Worm (Caenorhabditis elegans) whole organism, mixed stage, embryonic: ENCODE results near the gene C06E2.5.

ENCODE experiments used
- M03D4.4 ChIP-seq: sonication (generic microtip); optimal IDR thresholded peaks from 2 replicates; lab custom pipeline; 2017; ENCODE audit warnings: mild to moderate bottlenecking, missing genetic modification characterization, missing compliant biosample characterization
- bed-3 ChIP-seq: fragments of 200-800 bp; sonication (Bioruptor generic); optimal IDR thresholded peaks from 3 replicates; lab custom pipeline; 2018; ENCODE audit warnings: mild to moderate bottlenecking, missing genetic modification characterization, moderate library complexity, missing compliant biosample characterization
- blmp-1 ChIP-seq: fragments of 150-350 bp; optimal IDR thresholded peaks from 2 replicates; lab custom pipeline; 2014; ENCODE audit warnings: missing biosample characterization, missing genetic modification characterization
- ceh-39 ChIP-seq: fragments of 150-350 bp; optimal IDR thresholded peaks from 2 replicates; lab custom pipeline; 2014; ENCODE audit warnings: missing biosample characterization, missing genetic modification characterization
- ceh-43 ChIP-seq: fragments of 200-800 bp; sonication (Bioruptor generic); optimal IDR thresholded peaks from 2 replicates; lab custom pipeline; 2018; ENCODE audit warnings: mild to moderate bottlenecking, missing genetic modification characterization, moderate library complexity, missing compliant biosample characterization
- ceh-83 ChIP-seq: fragments of 200-800 bp; sonication (Bioruptor generic); optimal IDR thresholded peaks from 2 replicates; lab custom pipeline; 2018; ENCODE audit warnings: mild to moderate bottlenecking, missing genetic modification characterization, missing compliant biosample characterization
- ces-1 ChIP-seq: fragments of 150-350 bp; optimal IDR thresholded peaks from 2 replicates; lab custom pipeline; 2014; ENCODE audit warnings: missing biosample characterization, missing genetic modification reagents, missing genetic modification characterization
- cnd-1 ChIP-seq: fragments of 200-800 bp; sonication (Bioruptor generic); optimal IDR thresholded peaks from 2 replicates; lab custom pipeline; 2018; ENCODE audit warnings: mild to moderate bottlenecking, missing genetic modification characterization, missing compliant biosample characterization
- drap-1 ChIP-seq: fragments of 200-800 bp; sonication (Bioruptor generic); optimal IDR thresholded peaks from 3 replicates; lab custom pipeline; 2018; ENCODE audit warnings: mild to moderate bottlenecking, missing genetic modification characterization, missing compliant biosample characterization
- elt-1 ChIP-seq: sonication (generic microtip); optimal IDR thresholded peaks from 2 replicates; lab custom pipeline; 2017; ENCODE audit warnings: missing genetic modification characterization, mild to moderate bottlenecking, missing compliant biosample characterization, antibody characterized with exemption, moderate library complexity, borderline replicate concordance; ENCODE audit not compliant: insufficient read depth
- elt-3 ChIP-seq: fragments of 150-350 bp; optimal IDR thresholded peaks from 2 replicates; lab custom pipeline; 2014; ENCODE audit warnings: missing biosample characterization, missing genetic modification characterization
- flh-1 ChIP-seq: fragments of 200-800 bp; sonication (Bioruptor generic); optimal IDR thresholded peaks from 2 replicates; lab custom pipeline; 2018; ENCODE audit warnings: mild to moderate bottlenecking, missing genetic modification characterization, moderate library complexity, missing compliant biosample characterization
- ham-2 ChIP-seq: fragments of 200-800 bp; sonication (Bioruptor generic); optimal IDR thresholded peaks from 2 replicates; lab custom pipeline; 2018; ENCODE audit warnings: mild to moderate bottlenecking, missing genetic modification characterization, missing compliant biosample characterization
- hlh-1 ChIP-seq: fragments of 150-350 bp; optimal IDR thresholded peaks from 2 replicates; lab custom pipeline; 2014; ENCODE audit warnings: missing biosample characterization, missing genetic modification reagents, missing genetic modification characterization
- lin-13 ChIP-seq: fragments of 150-350 bp; optimal IDR thresholded peaks from 2 replicates; lab custom pipeline; 2014; ENCODE audit warnings: missing biosample characterization, missing genetic modification characterization
- lin-32 ChIP-seq: fragments of 200-800 bp; sonication (Bioruptor generic); optimal IDR thresholded peaks from 2 replicates; lab custom pipeline; 2018; ENCODE audit warnings: mild to moderate bottlenecking, missing genetic modification characterization, missing compliant biosample characterization
- lsy-2 ChIP-seq: fragments of 150-350 bp; optimal IDR thresholded peaks from 2 replicates; lab custom pipeline; 2014; ENCODE audit warnings: missing biosample characterization, missing genetic modification characterization
- mab-5 ChIP-seq: fragments of 150-350 bp; optimal IDR thresholded peaks from 2 replicates; lab custom pipeline; 2014; ENCODE audit warnings: missing biosample characterization, missing genetic modification characterization
- mep-1 ChIP-seq: fragments of 150-350 bp; optimal IDR thresholded peaks from 2 replicates; lab custom pipeline; 2017; ENCODE audit warnings: missing biosample characterization, missing genetic modification reagents, missing genetic modification characterization, inconsistent platforms
- mls-2 ChIP-seq: sonication (generic microtip); optimal IDR thresholded peaks from 2 replicates; lab custom pipeline; 2016; ENCODE audit warnings: mild to moderate bottlenecking, missing genetic modification characterization, moderate library complexity, missing compliant biosample characterization
- nhr-12 ChIP-seq: fragments of 150-350 bp; optimal IDR thresholded peaks from 2 replicates; lab custom pipeline; 2014; ENCODE audit warnings: missing biosample characterization, missing genetic modification characterization
- nhr-2 ChIP-seq: fragments of 150-350 bp; optimal IDR thresholded peaks from 2 replicates; lab custom pipeline; 2014; ENCODE audit warnings: missing biosample characterization, missing genetic modification characterization
- nhr-237 ChIP-seq: fragments of 150-350 bp; optimal IDR thresholded peaks from 2 replicates; lab custom pipeline; 2014; ENCODE audit warnings: missing biosample characterization, missing genetic modification characterization
- nhr-28 ChIP-seq: fragments of 150-350 bp; optimal IDR thresholded peaks from 2 replicates; lab custom pipeline; 2014; ENCODE audit warnings: missing biosample characterization, missing genetic modification characterization
- nhr-76 ChIP-seq: sonication (generic microtip); optimal IDR thresholded peaks from 2 replicates; lab custom pipeline; 2017; ENCODE audit warnings: missing biosample characterization, missing genetic modification characterization
- pha-4 ChIP-seq: fragments of 150-350 bp; optimal IDR thresholded peaks from 2 replicates; lab custom pipeline; 2018; ENCODE audit warnings: missing biosample characterization, missing genetic modification reagents, missing genetic modification characterization
- sem-2 ChIP-seq: fragments of 200-800 bp; sonication (Bioruptor generic); optimal IDR thresholded peaks from 2 replicates; lab custom pipeline; 2018; ENCODE audit warnings: mild to moderate bottlenecking, missing genetic modification characterization, missing compliant biosample characterization
- snpc-4 ChIP-seq: fragments of 150-350 bp; optimal IDR thresholded peaks from 2 replicates; lab custom pipeline; 2014; ENCODE audit warnings: missing biosample characterization, missing genetic modification characterization
- sptf-1 ChIP-seq: sonication (generic microtip); optimal IDR thresholded peaks from 2 replicates; lab custom pipeline; 2017; ENCODE audit warnings: mild to moderate bottlenecking, missing genetic modification characterization, moderate library complexity, missing compliant biosample characterization
- tbx-8 ChIP-seq: fragments of 200-800 bp; sonication (Bioruptor generic); optimal IDR thresholded peaks from 2 replicates; lab custom pipeline; 2018; ENCODE audit warnings: mild to moderate bottlenecking, missing genetic modification characterization, moderate library complexity, missing compliant biosample characterization
- unc-120 ChIP-seq: sonication (generic microtip); optimal IDR thresholded peaks from 2 replicates; lab custom pipeline; 2017; ENCODE audit warnings: missing genetic modification characterization, missing compliant biosample characterization; ENCODE audit not compliant: poor library complexity, severe bottlenecking
- unc-39 ChIP-seq: fragments of 150-350 bp; optimal IDR thresholded peaks from 2 replicates; lab custom pipeline; 2014; ENCODE audit warnings: missing biosample characterization, missing genetic modification characterization
- unc-62 ChIP-seq: fragments of 150-350 bp; optimal IDR thresholded peaks from 2 replicates; lab custom pipeline; 2014; ENCODE audit warnings: missing biosample characterization, missing genetic modification reagents, missing genetic modification characterization
- zip-8 ChIP-seq: fragments of 150-350 bp; optimal IDR thresholded peaks from 2 replicates; lab custom pipeline; 2014; ENCODE audit warnings: missing biosample characterization, missing genetic modification characterization
- ztf-11 ChIP-seq: fragments of 150-350 bp; optimal IDR thresholded peaks from 2 replicates; lab custom pipeline; 2014; ENCODE audit warnings: missing biosample characterization, missing genetic modification characterization

The C06E2.5 gene

DNA sequence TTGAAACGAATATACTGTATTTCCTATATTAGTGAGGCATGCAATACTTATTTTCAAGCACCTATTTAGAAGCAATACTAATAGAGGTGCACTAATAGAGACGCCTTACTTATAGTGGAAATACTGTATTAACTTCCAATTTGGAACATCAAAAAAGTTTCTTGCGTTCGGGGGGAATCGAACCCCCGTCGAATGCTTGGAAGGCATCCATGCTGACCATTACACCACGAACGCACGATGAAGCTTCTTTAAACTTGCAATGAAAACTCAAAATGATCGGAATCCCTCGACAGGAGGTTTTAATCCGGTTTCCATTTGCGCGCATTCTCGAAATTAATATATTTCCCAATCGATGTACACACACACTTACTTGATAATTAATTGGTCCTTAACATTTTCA is 19.6 kb downstream of the C06E2.5 start:
- TF ChIP-seq lsy-2 (no peak), nhr-12 (tag; lab: Kevin White, UChicago) (no peak), snpc-4 (tag; lab: Kevin White, UChicago) (no peak)

DNA sequence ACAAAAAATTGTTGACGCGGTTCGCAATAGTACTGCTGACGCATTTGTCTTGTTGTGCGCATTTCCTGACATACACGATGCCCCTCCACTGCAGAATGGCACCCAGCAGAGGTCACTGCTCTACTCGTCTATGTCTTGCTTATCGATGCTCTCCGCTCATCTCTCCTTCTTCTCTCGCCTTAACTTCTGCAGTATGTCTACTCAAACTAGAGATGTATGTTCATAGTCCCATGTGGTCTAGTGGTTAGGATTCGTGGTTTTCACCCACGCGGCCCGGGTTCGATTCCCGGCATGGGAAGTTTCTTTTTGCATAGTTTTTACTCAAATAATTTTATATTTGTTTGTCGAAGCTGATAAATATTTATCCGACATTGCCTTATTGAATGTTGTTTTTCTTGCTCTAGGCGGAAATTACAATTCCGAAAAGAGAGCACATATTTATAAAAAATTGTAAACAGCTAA is 21.8 kb downstream of the C06E2.5 start, which contains the start of gene C28G1.2:
Gene C28G1.2 (plus strand): TSS at position 130 of the 462 bp plus-strand sequence.
- TF ChIP-seq lin-13 (tag; lab: Kevin White, UChicago) (peak; percentile 72), ham-2 (GFP tag; lab: Kevin White, UChicago) (peak; percentile 93), drap-1 (GFP tag; lab: Kevin White, UChicago) (peak; percentile 98), cnd-1 (tag; lab: Kevin White, UChicago) (peak; percentile 97), ceh-83 (GFP tag; lab: Kevin White, UChicago) (peak; percentile 98), pha-4 (tag; lab: Kevin White, UChicago) (peak; percentile 65), M03D4.4 (peak; percentile 97), ces-1 (GFP tag; lab: Kevin White, UChicago) (peak; percentile 78), ceh-43 (GFP tag; lab: Kevin White, UChicago) (peak; percentile 94), unc-62 (peak; percentile 69), ceh-39 (peak; percentile 69), hlh-1 (tag; lab: Kevin White, UChicago) (peak; percentile 69), nhr-237 (tag; lab: Kevin White, UChicago) (peak; percentile 89), sem-2 (GFP tag; lab: Kevin White, UChicago) (peak; percentile 92), nhr-28 (tag; lab: Kevin White, UChicago) (peak; percentile 67), blmp-1 (peak; percentile 21), snpc-4 (tag; lab: Kevin White, UChicago) (no peak), ztf-11 (tag; lab: Kevin White, UChicago) (peak; percentile 51), flh-1 (GFP tag; lab: Kevin White, UChicago) (peak; percentile 94), lsy-2 (peak; percentile 79), sptf-1 (tag; lab: Kevin White, UChicago) (peak; percentile 98), lin-32 (GFP tag; lab: Kevin White, UChicago) (peak; percentile 93), mab-5 (tag; lab: Kevin White, UChicago) (peak; percentile 1), elt-1 (tag; lab: Kevin White, UChicago) (peak; percentile 33), nhr-2 (tag; lab: Kevin White, UChicago) (peak; percentile 28), mls-2 (tag; lab: Kevin White, UChicago) (peak; percentile 99), nhr-12 (tag; lab: Kevin White, UChicago) (peak; percentile 68), mep-1 (tag; lab: Kevin White, UChicago) (peak; percentile 78), tbx-8 (GFP tag; lab: Kevin White, UChicago) (peak; percentile 94), nhr-76 (no peak), unc-120 (tag; lab: Kevin White, UChicago) (peak; percentile 98), bed-3 (peak; percentile 90), unc-39 (tag; lab: Kevin White, UChicago) (peak; percentile 88), elt-3 (peak; percentile 15), zip-8 (no peak)

DNA sequence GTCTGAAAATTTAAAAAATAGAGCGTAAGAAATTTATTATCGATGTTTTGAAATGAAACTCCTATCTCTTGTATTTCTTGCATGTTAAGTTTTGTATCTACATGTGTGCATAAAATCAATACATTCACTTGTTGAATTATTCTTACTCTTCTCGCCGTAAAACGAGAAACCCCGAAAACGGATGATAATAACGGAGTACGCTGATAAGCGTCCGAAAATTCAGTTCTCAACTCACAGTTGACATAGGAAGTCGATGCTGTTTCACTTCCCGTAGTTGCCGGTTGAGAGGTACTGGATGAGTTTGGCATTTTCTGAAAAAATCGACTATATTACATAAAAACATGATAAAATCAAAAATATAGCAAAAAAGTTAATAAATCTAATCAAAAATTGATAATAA is 22.3 kb downstream of the C06E2.5 start, which contains the start of gene sec-15:
Gene sec-15 (minus strand): TSS at position 311 of the 400 bp plus-strand sequence.
- TF ChIP-seq ceh-39, result no peak
- no peak for TF ChIP-seq bed-3
- no peak for TF ChIP-seq lin-13 (tag; lab: Kevin White, UChicago)
- no peak for TF ChIP-seq zip-8
- no peak for TF ChIP-seq cnd-1 (tag; lab: Kevin White, UChicago)
- TF ChIP-seq nhr-2 (tag; lab: Kevin White, UChicago), result no peak
- TF ChIP-seq flh-1 (GFP tag; lab: Kevin White, UChicago), result no peak
- no peak for TF ChIP-seq lin-32 (GFP tag; lab: Kevin White, UChicago)
- no peak for TF ChIP-seq sptf-1 (tag; lab: Kevin White, UChicago)
- TF ChIP-seq ceh-43 (GFP tag; lab: Kevin White, UChicago), result no peak
- no peak for TF ChIP-seq unc-39 (tag; lab: Kevin White, UChicago)
- TF ChIP-seq nhr-237 (tag; lab: Kevin White, UChicago), result no peak
- TF ChIP-seq pha-4 (tag; lab: Kevin White, UChicago), result no peak
- no peak for TF ChIP-seq ces-1 (GFP tag; lab: Kevin White, UChicago)
- TF ChIP-seq ceh-83 (GFP tag; lab: Kevin White, UChicago), result no peak
- TF ChIP-seq tbx-8 (GFP tag; lab: Kevin White, UChicago), result no peak
- TF ChIP-seq sem-2 (GFP tag; lab: Kevin White, UChicago), result no peak
- TF ChIP-seq nhr-12 (tag; lab: Kevin White, UChicago), result no peak
- no peak for TF ChIP-seq snpc-4 (tag; lab: Kevin White, UChicago)
- TF ChIP-seq lsy-2, result no peak
- TF ChIP-seq, all 35 proteins: peak for 0
